Fruit fly (Drosophila melanogaster) whole organism, embryonic: ENCODE data around the gene CG7530.

Experiments
- Atf3 ChIP-seq: fragments of 200-800 bp; sonication (Bioruptor generic); optimal IDR thresholded peaks from 3 replicates; lab custom pipeline; 2016; ENCODE audit warnings: missing biosample characterization, missing genetic modification characterization
- B-H2 ChIP-seq: fragments of 200-800 bp; sonication (Bioruptor generic); optimal IDR thresholded peaks from 2 replicates; lab custom pipeline; 2018; ENCODE audit warnings: missing biosample characterization, mild to moderate bottlenecking, missing genetic modification characterization
- CG10209 ChIP-seq: fragments of 200-800 bp; sonication (Bioruptor generic); optimal IDR thresholded peaks from 3 replicates; lab custom pipeline; 2017; ENCODE audit warnings: missing biosample characterization, mild to moderate bottlenecking, missing genetic modification characterization, missing genetic modification reagents
- CG10462 ChIP-seq: fragments of 200-800 bp; sonication (Bioruptor generic); optimal IDR thresholded peaks from 2 replicates; lab custom pipeline; 2016; ENCODE audit warnings: missing biosample characterization, missing genetic modification characterization
- CG12744 ChIP-seq: fragments of 200-800 bp; sonication (Bioruptor generic); optimal IDR thresholded peaks from 2 replicates; lab custom pipeline; 2016; ENCODE audit warnings: missing biosample characterization, missing genetic modification characterization
- CG13894 ChIP-seq: fragments of 200-800 bp; sonication (Bioruptor generic); optimal IDR thresholded peaks from 3 replicates; lab custom pipeline; 2018; ENCODE audit warnings: missing biosample characterization, mild to moderate bottlenecking, missing genetic modification characterization, moderate library complexity
- CG1529 ChIP-seq: fragments of 200-800 bp; sonication (Bioruptor generic); optimal IDR thresholded peaks from 3 replicates; lab custom pipeline; 2018; ENCODE audit warnings: missing biosample characterization, missing genetic modification characterization
- CG18619 ChIP-seq: fragments of 200-800 bp; sonication (Bioruptor generic); optimal IDR thresholded peaks from 3 replicates; lab custom pipeline; 2017; ENCODE audit warnings: missing biosample characterization, mild to moderate bottlenecking, missing genetic modification characterization
- CG18764 ChIP-seq: fragments of 200-800 bp; sonication (Bioruptor generic); optimal IDR thresholded peaks from 3 replicates; lab custom pipeline; 2016; ENCODE audit warnings: missing biosample characterization, missing genetic modification characterization
- CG2199 ChIP-seq: fragments of 200-800 bp; sonication (Bioruptor generic); IDR thresholded peaks from 3 replicates; pipeline ENCODE4 v1.3.6; 2022; ENCODE audit warnings: missing biosample characterization, missing genetic modification characterization
- CG2202 ChIP-seq: fragments of 200-800 bp; sonication (Bioruptor generic); optimal IDR thresholded peaks from 2 replicates; lab custom pipeline; 2018; ENCODE audit warnings: missing biosample characterization, mild to moderate bottlenecking, missing genetic modification characterization
- CG2875 ChIP-seq: fragments of 200-800 bp; sonication (Bioruptor generic); optimal IDR thresholded peaks from 2 replicates; lab custom pipeline; 2017; ENCODE audit warnings: missing biosample characterization, mild to moderate bottlenecking, missing genetic modification characterization, missing genetic modification reagents
- CG3726 ChIP-seq: fragments of 200-800 bp; sonication (Bioruptor generic); IDR thresholded peaks from 3 replicates; pipeline ENCODE4, ENCODE4 v1.3.6; 2022; ENCODE audit warnings: missing biosample characterization, missing genetic modification characterization
- CG6254 ChIP-seq: fragments of 200-800 bp; sonication (Bioruptor generic); optimal IDR thresholded peaks from 3 replicates; lab custom pipeline; 2017; ENCODE audit warnings: mild to moderate bottlenecking, missing biosample characterization, missing genetic modification reagents, missing genetic modification characterization
- CG7271 ChIP-seq: fragments of 200-800 bp; sonication (Bioruptor generic); optimal IDR thresholded peaks from 2 replicates; lab custom pipeline; 2018; ENCODE audit warnings: missing biosample characterization, mild to moderate bottlenecking, missing genetic modification characterization, moderate library complexity
- CG8281 ChIP-seq: fragments of 200-800 bp; sonication (Bioruptor generic); optimal IDR thresholded peaks from 2 replicates; lab custom pipeline; 2018; ENCODE audit warnings: missing biosample characterization, mild to moderate bottlenecking, missing genetic modification characterization, moderate library complexity
- CG9437 ChIP-seq: fragments of 200-800 bp; sonication (Bioruptor generic); optimal IDR thresholded peaks from 2 replicates; lab custom pipeline; 2018; ENCODE audit warnings: missing biosample characterization, mild to moderate bottlenecking, missing genetic modification characterization
- CoRest ChIP-seq: fragments of 200-800 bp; sonication (Bioruptor generic); optimal IDR thresholded peaks from 3 replicates; lab custom pipeline; 2018; ENCODE audit warnings: missing biosample characterization, mild to moderate bottlenecking, missing genetic modification characterization, moderate library complexity
- D ChIP-seq, 2 experiments: fragments of 200-800 bp in 1 of 2; fragments of >200 bp in 1 of 2; sonication (Bioruptor generic) in 1 of 2; optimal IDR thresholded peaks; 2 replicates in 1 of 2; 3 replicates in 1 of 2; lab custom pipeline; 2017; ENCODE audit warnings: mild to moderate bottlenecking in 1 of 2, missing biosample characterization in 1 of 2, missing genetic modification characterization in 1 of 2, missing genetic modification reagents in 1 of 2
- Drgx ChIP-seq: fragments of 200-800 bp; sonication (Bioruptor generic); IDR thresholded peaks from 2 replicates; pipeline ENCODE4 v1.3.6; 2022; ENCODE audit warnings: missing biosample characterization, missing genetic modification characterization
- Hr3 ChIP-seq: fragments of 200-800 bp; sonication (Bioruptor generic); optimal IDR thresholded peaks from 3 replicates; lab custom pipeline; 2016; ENCODE audit warnings: missing biosample characterization, missing genetic modification characterization
- Hr51 ChIP-seq, 2 experiments: fragments of 200-800 bp; sonication (Bioruptor generic); optimal IDR thresholded peaks; 2 replicates in 1 of 2; 3 replicates in 1 of 2; lab custom pipeline; 2016 to 2018; ENCODE audit warnings: missing biosample characterization in 2 of 2, missing genetic modification characterization in 2 of 2, mild to moderate bottlenecking in 1 of 2, moderate library complexity in 1 of 2
- Kr ChIP-seq: fragments of 200-800 bp; sonication (Bioruptor generic); optimal IDR thresholded peaks from 2 replicates; lab custom pipeline; 2017; ENCODE audit warnings: missing biosample characterization, mild to moderate bottlenecking, missing genetic modification characterization
- Lhr ChIP-seq: fragments of 200-800 bp; sonication (Bioruptor generic); optimal IDR thresholded peaks from 3 replicates; lab custom pipeline; 2017; ENCODE audit warnings: mild to moderate bottlenecking, missing biosample characterization, missing genetic modification reagents, missing genetic modification characterization
- Neu2 ChIP-seq: fragments of 200-800 bp; sonication (Bioruptor generic); optimal IDR thresholded peaks from 3 replicates; lab custom pipeline; 2016; ENCODE audit warnings: missing biosample characterization, missing genetic modification characterization, borderline replicate concordance
- NfI ChIP-seq: fragments of 200-800 bp; sonication (Bioruptor generic); optimal IDR thresholded peaks from 3 replicates; lab custom pipeline; 2018; ENCODE audit warnings: missing biosample characterization, mild to moderate bottlenecking, missing genetic modification characterization, moderate library complexity
- Pdp1 ChIP-seq, 2 experiments: fragments of 200-800 bp; sonication (Bioruptor generic); optimal IDR thresholded peaks; 3 replicates each; lab custom pipeline; 2016; ENCODE audit warnings: missing biosample characterization in 2 of 2, missing genetic modification characterization in 2 of 2, mild to moderate bottlenecking in 1 of 2, moderate library complexity in 1 of 2
- Stat92E ChIP-seq, 3 experiments: fragments of >200 bp in 2 of 3; fragments of 200-800 bp in 1 of 3; sonication (Bioruptor generic) in 1 of 3; optimal IDR thresholded peaks; 2 replicates each; lab custom pipeline; 2017 to 2019; ENCODE audit warnings: missing biosample characterization in 3 of 3, missing genetic modification characterization in 3 of 3, mild to moderate bottlenecking in 1 of 3, moderate library complexity in 1 of 3
- al ChIP-seq: fragments of 200-800 bp; sonication (Bioruptor generic); IDR thresholded peaks from 2 replicates; pipeline ENCODE4 v1.3.6; 2022; ENCODE audit warnings: missing biosample characterization, missing genetic modification characterization
- bsh ChIP-seq, 2 experiments: fragments of 200-800 bp; sonication (Bioruptor generic); optimal IDR thresholded peaks; 2 replicates each; lab custom pipeline; 2017 to 2018; ENCODE audit warnings: mild to moderate bottlenecking in 2 of 2, missing biosample characterization in 2 of 2, missing genetic modification characterization in 2 of 2, moderate library complexity in 1 of 2
- dm ChIP-seq: fragments of 200-800 bp; sonication (Bioruptor generic); optimal IDR thresholded peaks from 3 replicates; lab custom pipeline; 2016; ENCODE audit warnings: missing biosample characterization, missing genetic modification characterization
- esg ChIP-seq: fragments of 200-800 bp; sonication (Bioruptor generic); conservative IDR thresholded peaks from 2 replicates; pipeline ENCODE4 v1.3.6; 2022; ENCODE audit warnings: missing biosample characterization, missing genetic modification characterization
- inv ChIP-seq: fragments of 200-800 bp; sonication (Bioruptor generic); IDR thresholded peaks from 2 replicates; pipeline ENCODE4 v1.3.6; 2022; ENCODE audit warnings: missing biosample characterization, missing genetic modification characterization; ENCODE audit not compliant: partially characterized antibody
- jigr1 ChIP-seq: fragments of 200-800 bp; sonication (Bioruptor generic); IDR thresholded peaks from 3 replicates; pipeline ENCODE4 v1.3.6; 2022; ENCODE audit warnings: missing biosample characterization, missing genetic modification characterization
- kah ChIP-seq: fragments of 200-800 bp; sonication (Bioruptor generic); optimal IDR thresholded peaks from 2 replicates; lab custom pipeline; 2018; ENCODE audit warnings: missing biosample characterization, mild to moderate bottlenecking, missing genetic modification characterization
- knrl ChIP-seq: fragments of 200-800 bp; sonication (Bioruptor generic); IDR thresholded peaks from 3 replicates; pipeline ENCODE4 v1.3.6; 2022; ENCODE audit warnings: missing biosample characterization, missing genetic modification characterization; ENCODE audit not compliant: partially characterized antibody
- lola ChIP-seq, 3 experiments: fragments of >200 bp in 2 of 3; fragments of 200-800 bp in 1 of 3; sonication (Bioruptor generic) in 1 of 3; optimal IDR thresholded peaks; 2 replicates each; lab custom pipeline; 2017 to 2019; ENCODE audit warnings: missing biosample characterization in 3 of 3, missing genetic modification characterization in 3 of 3, mild to moderate bottlenecking in 1 of 3, moderate library complexity in 1 of 3
- nom ChIP-seq: fragments of 200-800 bp; sonication (Bioruptor generic); optimal IDR thresholded peaks from 2 replicates; lab custom pipeline; 2017; ENCODE audit warnings: missing biosample characterization, missing genetic modification characterization, mild to moderate bottlenecking, moderate library complexity, missing genetic modification reagents
- pita ChIP-seq: fragments of 200-800 bp; sonication (Bioruptor generic); optimal IDR thresholded peaks from 2 replicates; lab custom pipeline; 2017; ENCODE audit warnings: missing biosample characterization, mild to moderate bottlenecking, missing genetic modification characterization
- repo ChIP-seq: fragments of 200-800 bp; sonication (Bioruptor generic); optimal IDR thresholded peaks from 2 replicates; lab custom pipeline; 2016; ENCODE audit warnings: missing biosample characterization, missing genetic modification characterization
- rib ChIP-seq: fragments of 200-800 bp; sonication (Bioruptor generic); IDR thresholded peaks from 2 replicates; pipeline ENCODE4 v1.3.6; 2022; ENCODE audit warnings: missing biosample characterization, missing genetic modification characterization
- sim ChIP-seq: fragments of 200-800 bp; sonication (Bioruptor generic); IDR thresholded peaks from 2 replicates; pipeline ENCODE4 v1.3.6; 2022; ENCODE audit warnings: missing biosample characterization, missing genetic modification characterization
- sisA ChIP-seq: fragments of 200-800 bp; sonication (Bioruptor generic); IDR thresholded peaks from 2 replicates; pipeline ENCODE4 v1.3.6; 2022; ENCODE audit warnings: missing biosample characterization, missing genetic modification characterization
- stc ChIP-seq: fragments of 200-800 bp; sonication (Bioruptor generic); IDR thresholded peaks from 2 replicates; pipeline ENCODE4 v1.3.6; 2022; ENCODE audit warnings: missing biosample characterization, missing genetic modification characterization
- tna ChIP-seq: fragments of 200-800 bp; sonication (Bioruptor generic); IDR thresholded peaks from 2 replicates; pipeline ENCODE4 v1.3.6; 2022; ENCODE audit warnings: missing biosample characterization, missing genetic modification characterization; ENCODE audit not compliant: partially characterized antibody
- trem ChIP-seq: fragments of 200-800 bp; optimal IDR thresholded peaks from 3 replicates; lab custom pipeline; 2019; ENCODE audit warnings: missing biosample characterization, mild to moderate bottlenecking, missing genetic modification characterization, moderate library complexity
- tx ChIP-seq: fragments of 200-800 bp; sonication (Bioruptor generic); optimal IDR thresholded peaks from 2 replicates; lab custom pipeline; 2016; ENCODE audit warnings: missing biosample characterization, missing genetic modification characterization
- zen2 ChIP-seq: fragments of 200-800 bp; sonication (Bioruptor generic); IDR thresholded peaks from 3 replicates; pipeline ENCODE4 v1.3.6; 2022; ENCODE audit warnings: missing biosample characterization, missing genetic modification characterization; ENCODE audit not compliant: partially characterized antibody

CG7530 gene

dm6 chr3R:14674762-14675161 is 56.5 kb downstream of the CG7530 start (continued):
- TF ChIP-seq CoRest (tag; lab: Kevin White, UChicago) (peak; percentile 59), CG10209 (GFP tag; lab: Kevin White, UChicago) (peak; percentile 59), CG18619 (no peak), tx (GFP tag; lab: Kevin White, UChicago) (no peak), CG2202 (peak; percentile 36), B-H2 (GFP tag; lab: Kevin White, UChicago) (no peak), pita (GFP tag; lab: Kevin White, UChicago) (no peak), lola (GFP tag; optimal IDR thresholded peaks at IDR 0.05; lab: Kevin White, UChicago) (peak in 1 of 3 experiments; percentile 81), CG8281 (tag; lab: Kevin White, UChicago) (no peak), zen2 (GFP tag; lab: Robert Waterston, UW) (no peak), NfI (GFP tag; lab: Kevin White, UChicago) (no peak), CG18764 (GFP tag; lab: Kevin White, UChicago) (peak; percentile 57), Neu2 (peak; percentile 44), rib (GFP tag; lab: Robert Waterston, UW) (0 out of 2 replicates have a peak, but pooled peaks have one; percentile 39), Kr (GFP tag; lab: Kevin White, UChicago) (peak; percentile 67), CG13894 (tag; lab: Kevin White, UChicago) (no peak), dm (GFP tag; lab: Kevin White, UChicago) (no peak), tna (GFP tag; lab: Robert Waterston, UW) (no peak), CG2875 (GFP tag; lab: Kevin White, UChicago) (peak; percentile 63), CG12744 (peak; percentile 20), repo (GFP tag; lab: Kevin White, UChicago) (no peak), inv (GFP tag; lab: Robert Waterston, UW) (no peak), Pdp1 (GFP tag; optimal IDR thresholded peaks at IDR 0.05; lab: Kevin White, UChicago) (peak; percentile 19 to 60), CG7271 (tag; lab: Kevin White, UChicago) (peak; percentile 34), CG9437 (peak; percentile 18), knrl (GFP tag; lab: Robert Waterston, UW) (no peak), Hr3 (GFP tag; lab: Kevin White, UChicago) (peak; percentile 33), Stat92E (GFP tag; optimal IDR thresholded peaks at IDR 0.05; lab: Kevin White, UChicago) (peak in 1 of 3 experiments; percentile 46), Drgx (GFP tag; lab: Robert Waterston, UW) (peak; percentile 65), stc (peak; percentile 56), bsh (GFP tag; optimal IDR thresholded peaks at IDR 0.05; lab: Kevin White, UChicago) (peak in 1 of 2 experiments; percentile 76), CG1529 (GFP tag; lab: Kevin White, UChicago) (peak; percentile 35), Atf3 (GFP tag; lab: Kevin White, UChicago) (peak; percentile 3), Lhr (GFP tag; lab: Kevin White, UChicago) (peak; percentile 12), al (GFP tag; lab: Robert Waterston, UW) (no peak), trem (peak; percentile 48), Hr51 (GFP tag; optimal IDR thresholded peaks at IDR 0.05; lab: Kevin White, UChicago) (peak; percentile 47 to 48), CG6254 (GFP tag; lab: Kevin White, UChicago) (peak; percentile 46), jigr1 (GFP tag; lab: Robert Waterston, UW) (0 out of 3 replicates have a peak, but pooled peaks have one; percentile 22), CG10462 (peak; percentile 66), nom (GFP tag; lab: Kevin White, UChicago) (peak; percentile 7), esg (peak; percentile 54), CG3726 (GFP tag; lab: Robert Waterston, UW) (0 out of 3 replicates have a peak, but pooled peaks have one; percentile 67), sisA (peak; percentile 66), sim (GFP tag; lab: Robert Waterston, UW) (peak; percentile 82), D (optimal IDR thresholded peaks at IDR 0.05; lab: Kevin White, UChicago) (no peak), D (GFP tag; optimal IDR thresholded peaks at IDR 0.05; lab: Kevin White, UChicago) (peak; percentile 69), kah (GFP tag; lab: Kevin White, UChicago) (peak; percentile 1), CG2199 (GFP tag; lab: Robert Waterston, UW) (peak; percentile 63; the same call in 2 of the 3 replicates)
